Fruit fly (Drosophila melanogaster): ENCODE data around the gene ATPsynCF6.

ATPsynCF6 gene

dm6 chr3R:23314332-23314731 is 41.5 kb downstream of the ATPsynCF6 start (continued):
- TF ChIP-seq ranshi (GFP tag; IDR thresholded peaks at IDR 0.05) (peak; percentile 22; the same call in 1 of the 2 replicates), Fer2 (tag; optimal IDR thresholded peaks at IDR 0.05) (peak; percentile 15), CHES-1-like (GFP tag; optimal IDR thresholded peaks at IDR 0.05) (peak; percentile 31), Pdp1 (GFP tag; optimal IDR thresholded peaks at IDR 0.05) (peak in 1 of 2 experiments; percentile 32), stwl (tag; optimal IDR thresholded peaks at IDR 0.05) (peak; percentile 21), CG17912 (GFP tag; optimal IDR thresholded peaks at IDR 0.05) (peak; percentile 86), CG3847 (GFP tag; IDR thresholded peaks at IDR 0.05) (0 out of 2 replicates have a peak, but pooled peaks have one; percentile 17), da (GFP tag; optimal IDR thresholded peaks at IDR 0.05) (peak; percentile 4), sd (tag; optimal IDR thresholded peaks at IDR 0.05) (peak; percentile 1), ftz-f1 (GFP tag; optimal IDR thresholded peaks at IDR 0.05) (peak; percentile 57), lov (optimal IDR thresholded peaks at IDR 0.05) (no peak), lov (GFP tag; IDR thresholded peaks at IDR 0.05) (peak; percentile 55; the same call in 1 of the 3 replicates), CG18599 (GFP tag; optimal IDR thresholded peaks at IDR 0.05) (peak; percentile 42), ttk (GFP tag; IDR thresholded peaks at IDR 0.05) (no peak), ATbp (GFP tag; optimal IDR thresholded peaks at IDR 0.05) (peak; percentile 13), PHDP (tag; optimal IDR thresholded peaks at IDR 0.05) (peak; percentile 23), CG6765 (GFP tag; optimal IDR thresholded peaks at IDR 0.05) (peak; percentile 54), sima (GFP tag; optimal IDR thresholded peaks at IDR 0.05) (no peak), CG6254 (GFP tag; optimal IDR thresholded peaks at IDR 0.05) (peak; percentile 68), HLHmδ (GFP tag; optimal IDR thresholded peaks at IDR 0.05) (peak; percentile 71), CG31388 (GFP tag; optimal IDR thresholded peaks at IDR 0.05) (no peak), CG10321 (GFP tag; IDR thresholded peaks at IDR 0.05) (0 out of 2 replicates have a peak, but pooled peaks have one; percentile 38), Nf-YA (GFP tag; IDR thresholded peaks at IDR 0.05) (peak; percentile 48; the same call in 1 of the 2 replicates), CG12104 (GFP tag; optimal IDR thresholded peaks at IDR 0.05) (peak; percentile 25), Myb (GFP tag; optimal IDR thresholded peaks at IDR 0.05) (peak; percentile 9), CG18262 (tag; optimal IDR thresholded peaks at IDR 0.05) (no peak), CG15696 (tag; optimal IDR thresholded peaks at IDR 0.05) (peak; percentile 7), CG11723 (GFP tag; optimal IDR thresholded peaks at IDR 0.05) (peak; percentile 56), CG8765 (GFP tag; IDR thresholded peaks at IDR 0.05) (no peak), zf30C (GFP tag; optimal IDR thresholded peaks at IDR 0.05) (peak; percentile 56), nmo (GFP tag; optimal IDR thresholded peaks at IDR 0.05) (no peak), CG1647 (GFP tag; optimal IDR thresholded peaks at IDR 0.05) (no peak), gcm (GFP tag; optimal IDR thresholded peaks at IDR 0.05) (peak; percentile 46), kah (GFP tag; optimal IDR thresholded peaks at IDR 0.05) (peak; percentile 80), nau (GFP tag; optimal IDR thresholded peaks at IDR 0.05) (peak; percentile 65), CG10959 (GFP tag; IDR thresholded peaks at IDR 0.05) (no peak), CG11504 (tag; optimal IDR thresholded peaks at IDR 0.05) (peak; percentile 16), sqz (GFP tag; optimal IDR thresholded peaks at IDR 0.05) (peak; percentile 70), CG5180 (GFP tag; optimal IDR thresholded peaks at IDR 0.05) (peak; percentile 49), CG6813 (GFP tag; optimal IDR thresholded peaks at IDR 0.05) (peak; percentile 70), CG4360 (GFP tag; IDR thresholded peaks at IDR 0.05) (peak; percentile 97), MTF-1 (GFP tag; optimal IDR thresholded peaks at IDR 0.05; ENCODE audit: borderline replicate concordance) (peak; percentile 68), vvl (GFP tag; IDR thresholded peaks at IDR 0.05) (peak; percentile 54; the same call in 1 of the 2 replicates), tll (GFP tag; optimal IDR thresholded peaks at IDR 0.05) (peak in 1 of 2 experiments; percentile 65), E2f2 (GFP tag; IDR thresholded peaks at IDR 0.05) (0 out of 2 replicates have a peak, but pooled peaks have one; percentile 16), BtbVII (GFP tag; optimal IDR thresholded peaks at IDR 0.05) (peak; percentile 30), CG2712 (tag; optimal IDR thresholded peaks at IDR 0.05) (peak; percentile 32), sob (GFP tag; IDR thresholded peaks at IDR 0.05) (peak; percentile 64), CG14710 (tag; optimal IDR thresholded peaks at IDR 0.05) (peak; percentile 12)

Data from whole organism, embryonic.